Fruit fly (Drosophila melanogaster) whole organism: ENCODE results near the gene CG10063.

Experiments
- CG8478 ChIP-seq: fragments of >200 bp; optimal IDR thresholded peaks from 2 replicates; lab custom pipeline; 2018; ENCODE audit warnings: inconsistent platforms
- pan ChIP-seq: fragments of >200 bp; optimal IDR thresholded peaks from 2 replicates; lab custom pipeline; 2017

DNA sequence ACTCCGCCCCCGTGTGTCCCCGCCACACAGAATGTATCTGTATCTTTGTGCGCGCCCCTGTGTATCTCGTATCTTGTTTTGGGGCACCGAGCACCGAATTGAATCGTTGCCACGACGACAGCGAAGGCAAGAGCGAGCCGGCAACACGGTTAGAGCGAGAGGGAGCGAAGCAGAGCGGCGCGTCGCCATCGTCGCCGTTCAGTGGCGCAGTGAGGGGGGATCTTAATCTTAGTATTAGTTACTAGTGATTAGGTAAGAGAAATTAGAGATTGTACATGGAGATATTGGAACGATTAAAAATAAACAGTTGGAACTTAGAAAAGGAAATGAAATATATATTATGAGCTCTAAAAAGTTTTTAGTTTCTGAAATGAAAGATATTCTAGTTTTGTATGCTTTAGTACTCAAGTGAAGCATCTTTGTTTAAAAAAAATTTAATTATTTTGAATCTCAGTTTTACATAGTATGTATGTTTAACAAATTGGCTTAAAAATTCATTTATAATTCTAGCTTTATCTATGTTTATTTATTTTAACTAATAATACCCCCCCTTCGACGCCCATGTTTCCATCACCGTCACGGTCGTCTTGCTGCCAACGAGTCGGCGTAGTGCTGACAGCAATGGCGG lies 16.8 kb upstream of the CG10063 start:
- TF ChIP-seq CG8478 (no peak), pan (lab: Kevin White, UChicago) (no peak)
